Worm (Caenorhabditis elegans): Measurements from ENCODE around the gene ZC404.1.

Gene ZC404.1

ce11 chrV:6793744-6794239 is at the start of gene ZC404.1:
TSS of gene ZC404.1 (plus strand) at chrV:6794189.
- peak; percentile 21 for TF ChIP-seq rbr-2 (tag; optimal IDR thresholded peaks at IDR 0.05)
- TF ChIP-seq set-16 (GFP tag; IDR thresholded peaks at IDR 0.05) = peak; percentile 62
- TF ChIP-seq hmg-1.1 (GFP tag; IDR thresholded peaks at IDR 0.05) = 0 out of 2 replicates have a peak, but pooled peaks have one; percentile 11
- no peak for TF ChIP-seq snpc-1.2 (GFP tag; IDR thresholded peaks at IDR 0.05)
- no peak for TF ChIP-seq T26A8.4 (GFP tag; IDR thresholded peaks at IDR 0.05)
- peak; percentile 28 for TF ChIP-seq mes-2 (tag; optimal IDR thresholded peaks at IDR 0.05; ENCODE audit: poor library complexity, severe bottlenecking)

ce11 chrV:6744774-6745173 is 49.2 kb upstream of the ZC404.1 start, which contains the start of gene T25F10.3:
TSS of gene T25F10.3 (plus strand) at chrV:6745081.
- TF ChIP-seq dpl-1 (GFP tag; optimal IDR thresholded peaks at IDR 0.05) (no peak), dmd-8 (GFP tag; IDR thresholded peaks at IDR 0.05) (no peak), Y5F2A.4 (GFP tag; optimal IDR thresholded peaks at IDR 0.05) (no peak), hif-1 (tag; optimal IDR thresholded peaks at IDR 0.05) (no peak), unc-62 (GFP tag; optimal IDR thresholded peaks at IDR 0.05 in 1 of 2) (no peak), unc-62 (tag; optimal IDR thresholded peaks at IDR 0.05) (no peak), T20F7.1 (GFP tag; optimal IDR thresholded peaks at IDR 0.05) (no peak), mxl-2 (GFP tag; conservative IDR thresholded peaks at IDR 0.05) (no peak), F10B5.3 (tag; optimal IDR thresholded peaks at IDR 0.05) (no peak), ama-1 (optimal IDR thresholded peaks at IDR 0.05) (no peak), R02D3.7 (tag; optimal IDR thresholded peaks at IDR 0.05) (no peak), zfp-2 (tag; optimal IDR thresholded peaks at IDR 0.05) (no peak), ces-1 (GFP tag; optimal IDR thresholded peaks at IDR 0.05) (no peak), nhr-10 (tag; optimal IDR thresholded peaks at IDR 0.05) (no peak), lin-39 (tag; optimal IDR thresholded peaks at IDR 0.05) (no peak), ZK546.5 (tag; optimal IDR thresholded peaks at IDR 0.05) (no peak), nhr-111 (GFP tag; optimal IDR thresholded peaks at IDR 0.05) (no peak), pha-4 (GFP tag; IDR thresholded peaks at IDR 0.05) (no peak), pha-4 (tag; optimal IDR thresholded peaks at IDR 0.05) (no peak), lin-29 (GFP tag; IDR thresholded peaks at IDR 0.05) (no peak), set-16 (GFP tag; IDR thresholded peaks at IDR 0.05) (no peak), Y105C5A.15 (GFP tag; IDR thresholded peaks at IDR 0.05) (no peak)

- no peak for TF ChIP-seq ztf-7 (tag; optimal IDR thresholded peaks at IDR 0.05)
- TF ChIP-seq set-16 (GFP tag; IDR thresholded peaks at IDR 0.05) = 0 out of 2 replicates have a peak, but pooled peaks have one; percentile 11
- TF ChIP-seq aha-1 (tag) = peak; percentile 65
- no peak for TF ChIP-seq ctbp-1 (GFP tag; IDR thresholded peaks at IDR 0.05)
- TF ChIP-seq nhr-11 (tag; optimal IDR thresholded peaks at IDR 0.05) = peak; percentile 25
- TF ChIP-seq mxl-3 (GFP tag; optimal IDR thresholded peaks at IDR 0.05) = peak; percentile 13
- TF ChIP-seq lsy-2 (tag; optimal IDR thresholded peaks at IDR 0.05) = peak in 1 of 2 experiments; percentile 6
- TF ChIP-seq daf-16 (GFP tag; optimal IDR thresholded peaks at IDR 0.05) = peak in 1 of 2 experiments; percentile 69
- TF ChIP-seq daf-16 (tag; optimal IDR thresholded peaks at IDR 0.05) = no peak
- peak; percentile 44 for TF ChIP-seq hlh-11 (tag; optimal IDR thresholded peaks at IDR 0.05)
Measured at ce11 chrV:6751493-6752100, 42.4 kb upstream of the ZC404.1 start.

ce11 chrV:6753257-6753656 is 40.7 kb upstream of the ZC404.1 start:
- TF ChIP-seq nhr-76 (tag; optimal IDR thresholded peaks at IDR 0.05) (no peak), unc-39 (tag; optimal IDR thresholded peaks at IDR 0.05) (no peak), lin-1 (GFP tag; IDR thresholded peaks at IDR 0.05) (no peak), set-16 (GFP tag; IDR thresholded peaks at IDR 0.05) (no peak), nhr-25 (tag; optimal IDR thresholded peaks at IDR 0.05; ENCODE audit: borderline replicate concordance, insufficient read depth) (no peak), unc-62 (GFP tag; optimal IDR thresholded peaks at IDR 0.05 in 1 of 2) (peak in 1 of 2 experiments; percentile 81), unc-62 (tag; optimal IDR thresholded peaks at IDR 0.05) (no peak), pha-4 (GFP tag; IDR thresholded peaks at IDR 0.05) (no peak), pha-4 (tag; optimal IDR thresholded peaks at IDR 0.05) (no peak), ztf-7 (tag; optimal IDR thresholded peaks at IDR 0.05) (no peak), nhr-48 (tag; optimal IDR thresholded peaks at IDR 0.05) (no peak), ceh-20 (GFP tag; IDR thresholded peaks at IDR 0.05) (0 out of 2 replicates have a peak, but pooled peaks have one; percentile 27), nhr-77 (tag; optimal IDR thresholded peaks at IDR 0.05) (no peak), egl-27 (tag; optimal IDR thresholded peaks at IDR 0.05) (no peak), ZK546.5 (tag; optimal IDR thresholded peaks at IDR 0.05) (no peak), ama-1 (optimal IDR thresholded peaks at IDR 0.05) (no peak)

All from whole organism, L4 larva.